Worm (Caenorhabditis elegans) whole organism, L3 larva: Measurements from ENCODE around the gene sre-48.

ENCODE experiments used
- ZK546.5 ChIP-seq: sonication (generic microtip); optimal IDR thresholded peaks from 2 replicates; lab custom pipeline; 2017; ENCODE audit warnings: missing biosample characterization, missing genetic modification characterization
- aly-2 ChIP-seq: fragments of 150-350 bp; optimal IDR thresholded peaks from 2 replicates; lab custom pipeline; 2014; ENCODE audit warnings: missing biosample characterization, missing genetic modification characterization
- ceh-16 ChIP-seq: sonication (generic microtip); optimal IDR thresholded peaks from 2 replicates; lab custom pipeline; 2017; ENCODE audit warnings: missing biosample characterization, missing genetic modification characterization
- ceh-28 ChIP-seq: fragments of 150-350 bp; optimal IDR thresholded peaks from 2 replicates; lab custom pipeline; 2014; ENCODE audit warnings: missing biosample characterization, missing genetic modification reagents, missing genetic modification characterization
- ceh-82 ChIP-seq: fragments of 150-350 bp; optimal IDR thresholded peaks from 2 replicates; lab custom pipeline; 2014; ENCODE audit warnings: missing biosample characterization, missing genetic modification characterization
- ceh-9 ChIP-seq: sonication (generic microtip); optimal IDR thresholded peaks from 2 replicates; lab custom pipeline; 2018; ENCODE audit warnings: missing biosample characterization, missing genetic modification characterization
- daf-12 ChIP-seq: fragments of 150-350 bp; optimal IDR thresholded peaks from 2 replicates; lab custom pipeline; 2014; ENCODE audit warnings: missing biosample characterization, missing genetic modification reagents, missing genetic modification characterization
- egl-27 ChIP-seq: sonication (generic microtip); optimal IDR thresholded peaks from 4 replicates; lab custom pipeline; 2017; ENCODE audit warnings: missing biosample characterization, missing genetic modification reagents, missing genetic modification characterization
- elt-1 ChIP-seq: fragments of 150-350 bp; optimal IDR thresholded peaks from 2 replicates; lab custom pipeline; 2014; ENCODE audit warnings: missing biosample characterization, missing genetic modification characterization
- elt-2 ChIP-seq: sonication (generic microtip); optimal IDR thresholded peaks from 2 replicates; lab custom pipeline; 2016; ENCODE audit warnings: missing genetic modification reagents, mild to moderate bottlenecking, missing genetic modification characterization, missing compliant biosample characterization
- elt-3 ChIP-seq, 3 experiments: fragments of 150-350 bp in 1 of 3; sonication (generic microtip) in 2 of 3; optimal IDR thresholded peaks; 2 replicates in 2 of 3; 4 replicates in 1 of 3; lab custom pipeline; 2014 to 2017; ENCODE audit warnings: missing biosample characterization in 3 of 3, missing genetic modification characterization in 3 of 3
- fkh-10 ChIP-seq: sonication (generic microtip); optimal IDR thresholded peaks from 2 replicates; lab custom pipeline; 2017; ENCODE audit warnings: missing biosample characterization, missing genetic modification reagents, missing genetic modification characterization
- fkh-2 ChIP-seq: fragments of 150-350 bp; optimal IDR thresholded peaks from 2 replicates; lab custom pipeline; 2014; ENCODE audit warnings: missing biosample characterization, missing genetic modification reagents, missing genetic modification characterization
- fos-1 ChIP-seq: fragments of 150-350 bp; optimal IDR thresholded peaks from 2 replicates; lab custom pipeline; 2014; ENCODE audit warnings: missing biosample characterization, missing genetic modification characterization
- hmg-11 ChIP-seq: sonication (generic microtip); optimal IDR thresholded peaks from 2 replicates; lab custom pipeline; 2016; ENCODE audit warnings: missing genetic modification characterization, missing compliant biosample characterization
- jun-1 ChIP-seq: fragments of 150-350 bp; optimal IDR thresholded peaks from 2 replicates; lab custom pipeline; 2014; ENCODE audit warnings: missing biosample characterization, missing genetic modification reagents, missing genetic modification characterization
- lin-15B ChIP-seq: fragments of 150-350 bp; optimal IDR thresholded peaks from 2 replicates; lab custom pipeline; 2014; ENCODE audit warnings: missing biosample characterization, missing genetic modification characterization
- lin-39 ChIP-seq: fragments of 150-350 bp; optimal IDR thresholded peaks from 2 replicates; lab custom pipeline; 2018; ENCODE audit warnings: missing biosample characterization, missing genetic modification reagents, missing genetic modification characterization
- lsy-12 ChIP-seq: sonication (generic microtip); optimal IDR thresholded peaks from 2 replicates; lab custom pipeline; 2016; ENCODE audit warnings: mild to moderate bottlenecking, missing genetic modification characterization, missing compliant biosample characterization
- mdl-1 ChIP-seq: fragments of 150-350 bp; optimal IDR thresholded peaks from 2 replicates; lab custom pipeline; 2014; ENCODE audit warnings: missing biosample characterization, missing genetic modification characterization
- nfya-1 ChIP-seq: sonication (generic microtip); optimal IDR thresholded peaks from 2 replicates; lab custom pipeline; 2017; ENCODE audit warnings: missing genetic modification characterization, mild to moderate bottlenecking, missing compliant biosample characterization, antibody characterized with exemption, moderate library complexity; ENCODE audit not compliant: insufficient read depth
- nhr-11 ChIP-seq: fragments of 150-350 bp; optimal IDR thresholded peaks from 2 replicates; lab custom pipeline; 2014; ENCODE audit warnings: missing biosample characterization, missing genetic modification characterization
- nhr-23 ChIP-seq: fragments of 150-350 bp; optimal IDR thresholded peaks from 2 replicates; lab custom pipeline; 2014; ENCODE audit warnings: missing biosample characterization, missing genetic modification reagents, missing genetic modification characterization
- nhr-237 ChIP-seq: fragments of 150-350 bp; optimal IDR thresholded peaks from 2 replicates; lab custom pipeline; 2014; ENCODE audit warnings: missing biosample characterization, missing genetic modification characterization
- nhr-28 ChIP-seq: fragments of 150-350 bp; optimal IDR thresholded peaks from 2 replicates; lab custom pipeline; 2014; ENCODE audit warnings: missing biosample characterization, missing genetic modification characterization
- nhr-76 ChIP-seq: fragments of 150-350 bp; sonication (generic microtip); optimal IDR thresholded peaks from 5 replicates; lab custom pipeline; 2014; ENCODE audit warnings: missing biosample characterization, missing genetic modification characterization
- nhr-77 ChIP-seq: fragments of 150-350 bp; optimal IDR thresholded peaks from 2 replicates; lab custom pipeline; 2014; ENCODE audit warnings: missing biosample characterization, missing genetic modification characterization
- pha-4 ChIP-seq: fragments of 150-350 bp; optimal IDR thresholded peaks from 2 replicates; lab custom pipeline; 2014; ENCODE audit warnings: missing biosample characterization, missing genetic modification reagents, missing genetic modification characterization
- pqm-1 ChIP-seq: fragments of 150-350 bp; optimal IDR thresholded peaks from 2 replicates; lab custom pipeline; 2017; ENCODE audit warnings: missing biosample characterization, missing genetic modification characterization, inconsistent platforms
- sea-2 ChIP-seq: fragments of 150-350 bp; sonication (generic microtip); optimal IDR thresholded peaks from 4 replicates; lab custom pipeline; 2014; ENCODE audit warnings: missing biosample characterization, missing genetic modification reagents, missing genetic modification characterization
- tbx-2 ChIP-seq: sonication (generic microtip); optimal IDR thresholded peaks from 2 replicates; lab custom pipeline; 2016; ENCODE audit warnings: mild to moderate bottlenecking, missing genetic modification characterization, missing compliant biosample characterization
- ztf-4 ChIP-seq: fragments of 150-350 bp; optimal IDR thresholded peaks from 2 replicates; lab custom pipeline; 2014; ENCODE audit warnings: missing biosample characterization, missing genetic modification characterization

The sre-48 gene

ce11 chrII:13966242-13966641 lies 13.4 kb downstream of the sre-48 start, which contains the start of gene W07G1.7:
Gene W07G1.7 (minus strand): TSS chrII:13966342.
- TF ChIP-seq fkh-2 (tag; lab: Kevin White, UChicago) (no peak), ceh-9 (tag; lab: Kevin White, UChicago) (no peak), ceh-82 (tag; lab: Kevin White, UChicago) (no peak), fkh-10 (GFP tag; lab: Kevin White, UChicago) (no peak), pqm-1 (no peak), nhr-11 (no peak), ZK546.5 (tag; lab: Kevin White, UChicago) (no peak), sea-2 (no peak)

- no peak for TF ChIP-seq ZK546.5 (tag; lab: Kevin White, UChicago)
- TF ChIP-seq nhr-237 = no peak
- no peak for TF ChIP-seq pha-4 (tag; lab: Kevin White, UChicago)
- TF ChIP-seq ceh-16 (tag; lab: Kevin White, UChicago) = no peak
- TF ChIP-seq fos-1 (tag; lab: Kevin White, UChicago) = no peak
- TF ChIP-seq daf-12 (tag; lab: Kevin White, UChicago) = no peak
- TF ChIP-seq tbx-2 (tag; lab: Kevin White, UChicago) = no peak
- no peak for TF ChIP-seq elt-1 (tag; lab: Kevin White, UChicago)
- no peak for TF ChIP-seq nhr-23 (tag; lab: Kevin White, UChicago)
- no peak for TF ChIP-seq ztf-4 (tag; lab: Kevin White, UChicago)
- TF ChIP-seq nhr-76 (tag; lab: Kevin White, UChicago) = no peak
Measured at ce11 chrII:13964325-13964724, 15.4 kb downstream of the sre-48 start.

- TF ChIP-seq nhr-77 (no peak), ZK546.5 (tag; lab: Kevin White, UChicago) (no peak)
Measured at ce11 chrII:13962319-13962718, 17.4 kb downstream of the sre-48 start, which contains the start of gene rpi-1. Gene rpi-1 (minus strand): TSS chrII:13962419.

ce11 chrII:13961567-13961966 lies 18.1 kb downstream of the sre-48 start:
- no peak for TF ChIP-seq egl-27

ce11 chrII:13958359-13958758 lies 21.3 kb downstream of the sre-48 start:
- no peak for TF ChIP-seq mdl-1 (tag; lab: Kevin White, UChicago)
- TF ChIP-seq hmg-11 (tag; lab: Kevin White, UChicago) = no peak
- no peak for TF ChIP-seq aly-2 (tag; lab: Kevin White, UChicago)
- TF ChIP-seq ceh-28 (tag; lab: Kevin White, UChicago) = peak; percentile 5
- TF ChIP-seq ceh-82 (tag; lab: Kevin White, UChicago) = no peak
- TF ChIP-seq ceh-9 (tag; lab: Kevin White, UChicago) = no peak
- no peak for TF ChIP-seq lsy-12 (tag; lab: Kevin White, UChicago)
- TF ChIP-seq ceh-16 (tag; lab: Kevin White, UChicago) = no peak
- no peak for TF ChIP-seq elt-3 (tag; optimal IDR thresholded peaks at IDR 0.05; lab: Kevin White, UChicago)
- no peak for TF ChIP-seq egl-27
- TF ChIP-seq ZK546.5 (tag; lab: Kevin White, UChicago) = no peak
- peak; percentile 1 for TF ChIP-seq pqm-1
- no peak for TF ChIP-seq sea-2
- TF ChIP-seq lin-39 = no peak
- no peak for TF ChIP-seq lin-15B (tag; lab: Kevin White, UChicago)
- no peak for TF ChIP-seq nhr-28 (tag; lab: Kevin White, UChicago)
- TF ChIP-seq fkh-10 (GFP tag; lab: Kevin White, UChicago) = no peak
- TF ChIP-seq jun-1 (tag; lab: Kevin White, UChicago) = no peak
- TF ChIP-seq nhr-23 (tag; lab: Kevin White, UChicago) = no peak
- TF ChIP-seq nhr-11 = no peak
- peak; percentile 62 for TF ChIP-seq elt-2 (tag; lab: Kevin White, UChicago)
- TF ChIP-seq, all 47 proteins: peak for 3

- TF ChIP-seq nfya-1 (tag; lab: Kevin White, UChicago) = no peak
- TF ChIP-seq pqm-1 = peak; percentile 55
- TF ChIP-seq elt-2 (tag; lab: Kevin White, UChicago) = peak; percentile 88
Measured at ce11 chrII:13957437-13957836, 22.2 kb downstream of the sre-48 start, which contains the start of gene zip-3. Gene zip-3 (minus strand): TSS chrII:13957457.
